Worm (Caenorhabditis elegans) whole organism, L4 larva: ENCODE measurements around the gene spc-2.

Experiments
- F10B5.3 ChIP-seq: sonication (generic microtip); optimal IDR thresholded peaks from 2 replicates; lab custom pipeline; 2016; ENCODE audit warnings: mild to moderate bottlenecking, missing genetic modification characterization, missing compliant biosample characterization
- Y75B8A.6 ChIP-seq: fragments of 200-800 bp; sonication (Bioruptor generic); IDR thresholded peaks from 2 replicates; pipeline ENCODE4 v1.3.6; 2022; ENCODE audit warnings: missing genetic modification reagents, missing genetic modification characterization, missing compliant biosample characterization
- ama-1 ChIP-seq: fragments of 150-350 bp; optimal IDR thresholded peaks from 2 replicates; lab custom pipeline; 2014; ENCODE audit warnings: inconsistent platforms, mixed read lengths
- ceh-32 ChIP-seq: sonication (generic microtip); optimal IDR thresholded peaks from 2 replicates; lab custom pipeline; 2016; ENCODE audit warnings: mild to moderate bottlenecking, missing genetic modification characterization, missing compliant biosample characterization; ENCODE audit not compliant: poor library complexity
- ceh-82 ChIP-seq: sonication (generic microtip); optimal IDR thresholded peaks from 2 replicates; lab custom pipeline; 2017; ENCODE audit warnings: missing biosample characterization, missing genetic modification characterization
- ces-1 ChIP-seq: fragments of 150-350 bp; sonication (generic microtip); optimal IDR thresholded peaks from 4 replicates; lab custom pipeline; 2014; ENCODE audit warnings: missing biosample characterization, missing genetic modification reagents, missing genetic modification characterization
- fos-1 ChIP-seq: fragments of 150-350 bp; optimal IDR thresholded peaks from 2 replicates; lab custom pipeline; 2014; ENCODE audit warnings: missing biosample characterization, missing genetic modification characterization
- hlh-30 ChIP-seq: sonication (generic microtip); optimal IDR thresholded peaks from 2 replicates; lab custom pipeline; 2017; ENCODE audit warnings: antibody characterized with exemption, mild to moderate bottlenecking, missing genetic modification characterization, missing compliant biosample characterization; ENCODE audit not compliant: insufficient read depth
- pqm-1 ChIP-seq: sonication (generic microtip); optimal IDR thresholded peaks from 2 replicates; lab custom pipeline; 2017; ENCODE audit warnings: missing biosample characterization, missing genetic modification characterization
- unc-130 ChIP-seq: sonication (generic microtip); optimal IDR thresholded peaks from 2 replicates; lab custom pipeline; 2016; ENCODE audit warnings: missing genetic modification reagents, missing genetic modification characterization, missing compliant biosample characterization
- unc-62 ChIP-seq, 3 experiments: fragments of 150-350 bp in 1 of 3; sonication (generic microtip); optimal IDR thresholded peaks in 2 of 3; peaks in 1 of 3; 1 replicate in 1 of 3; 2 replicates in 2 of 3; lab custom pipeline; 2014 to 2017; ENCODE audit warnings: missing biosample characterization in 3 of 3, missing genetic modification characterization in 3 of 3, missing genetic modification reagents in 3 of 3, missing genotype in 1 of 3
- vab-7 ChIP-seq: fragments of 200-800 bp; sonication (Bioruptor generic); IDR thresholded peaks from 2 replicates; pipeline ENCODE4 v1.3.6; 2022; ENCODE audit warnings: missing genetic modification reagents, missing genetic modification characterization, missing compliant biosample characterization
- ztf-11 ChIP-seq: fragments of 150-350 bp; optimal IDR thresholded peaks from 2 replicates; lab custom pipeline; 2014; ENCODE audit warnings: missing biosample characterization, missing genetic modification characterization

- TF ChIP-seq ama-1 (lab: Kevin White, UChicago), result no peak
- no peak for TF ChIP-seq unc-62 (GFP tag; optimal IDR thresholded peaks at IDR 0.05 in 1 of 2; lab: Kevin White, UChicago)
- TF ChIP-seq unc-62 (tag; optimal IDR thresholded peaks at IDR 0.05; lab: Kevin White, UChicago), result no peak
- TF ChIP-seq hlh-30 (tag; lab: Kevin White, UChicago), result no peak
- TF ChIP-seq unc-130 (GFP tag; lab: Kevin White, UChicago), result no peak
- no peak for TF ChIP-seq ceh-32
- TF ChIP-seq F10B5.3 (tag; lab: Kevin White, UChicago), result no peak
- no peak for TF ChIP-seq Y75B8A.6 (GFP tag; lab: Robert Waterston, UW)
- TF ChIP-seq vab-7 (GFP tag; lab: Robert Waterston, UW), result no peak
- no peak for TF ChIP-seq pqm-1 (tag; lab: Kevin White, UChicago)
- no peak for TF ChIP-seq fos-1 (tag; lab: Kevin White, UChicago)
- TF ChIP-seq ces-1 (GFP tag; lab: Kevin White, UChicago), result no peak
- TF ChIP-seq ceh-82 (tag; lab: Kevin White, UChicago), result no peak
- TF ChIP-seq ztf-11 (tag; lab: Kevin White, UChicago), result no peak
Measured at ce11 chrIII:8229480-8229879, 47.8 kb downstream of the spc-2 start.
